Worm (Caenorhabditis elegans) whole organism, mixed stage, embryonic: Measurements from ENCODE around the gene C29E4.17.

ENCODE experiments used
- ceh-43 ChIP-seq: fragments of 200-800 bp; sonication (Bioruptor generic); optimal IDR thresholded peaks from 2 replicates; lab custom pipeline; 2018; ENCODE audit warnings: mild to moderate bottlenecking, missing genetic modification characterization, moderate library complexity, missing compliant biosample characterization
- cnd-1 ChIP-seq: fragments of 200-800 bp; sonication (Bioruptor generic); optimal IDR thresholded peaks from 2 replicates; lab custom pipeline; 2018; ENCODE audit warnings: mild to moderate bottlenecking, missing genetic modification characterization, missing compliant biosample characterization
- flh-1 ChIP-seq: fragments of 200-800 bp; sonication (Bioruptor generic); optimal IDR thresholded peaks from 2 replicates; lab custom pipeline; 2018; ENCODE audit warnings: mild to moderate bottlenecking, missing genetic modification characterization, moderate library complexity, missing compliant biosample characterization
- nhr-2 ChIP-seq: fragments of 150-350 bp; optimal IDR thresholded peaks from 2 replicates; lab custom pipeline; 2014; ENCODE audit warnings: missing biosample characterization, missing genetic modification characterization
- pha-4 ChIP-seq: fragments of 150-350 bp; optimal IDR thresholded peaks from 2 replicates; lab custom pipeline; 2018; ENCODE audit warnings: missing biosample characterization, missing genetic modification reagents, missing genetic modification characterization
- sem-2 ChIP-seq: fragments of 200-800 bp; sonication (Bioruptor generic); optimal IDR thresholded peaks from 2 replicates; lab custom pipeline; 2018; ENCODE audit warnings: mild to moderate bottlenecking, missing genetic modification characterization, missing compliant biosample characterization
- unc-120 ChIP-seq: sonication (generic microtip); optimal IDR thresholded peaks from 2 replicates; lab custom pipeline; 2017; ENCODE audit warnings: missing genetic modification characterization, missing compliant biosample characterization; ENCODE audit not compliant: poor library complexity, severe bottlenecking
- unc-39 ChIP-seq: fragments of 150-350 bp; optimal IDR thresholded peaks from 2 replicates; lab custom pipeline; 2014; ENCODE audit warnings: missing biosample characterization, missing genetic modification characterization

DNA sequence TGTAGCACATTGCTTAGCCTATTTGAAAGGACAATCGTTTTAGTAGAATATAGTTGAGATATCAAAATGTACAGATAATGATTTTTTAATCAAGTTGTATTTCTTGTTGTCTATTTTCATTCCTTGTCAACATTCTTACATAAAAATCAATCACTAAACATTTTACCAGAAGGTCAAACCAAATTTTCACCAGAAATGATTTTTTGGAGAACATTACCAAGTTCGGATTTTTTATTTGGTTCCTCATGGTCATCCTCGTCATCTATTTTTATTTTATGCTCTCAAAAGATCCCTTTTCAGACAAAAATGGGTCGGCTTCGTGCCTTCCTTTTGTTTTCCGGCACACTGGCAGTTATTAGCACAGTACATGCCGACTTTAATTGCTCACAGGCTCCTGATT, 48.8 kb upstream of the C29E4.17 start, which contains the start of gene tyr-1:
- TF ChIP-seq sem-2 = no peak
- TF ChIP-seq nhr-2 (tag; lab: Kevin White, UChicago) = no peak
- no peak for TF ChIP-seq unc-120 (tag; lab: Kevin White, UChicago)
- TF ChIP-seq cnd-1 = no peak
- no peak for TF ChIP-seq unc-39 (tag; lab: Kevin White, UChicago)
- no peak for TF ChIP-seq pha-4
- TF ChIP-seq ceh-43 (GFP tag; lab: Kevin White, UChicago) = no peak
- TF ChIP-seq flh-1 = no peak
